Fruit fly (Drosophila melanogaster): ENCODE results near the gene CG10375.

CG10375 gene

DNA sequence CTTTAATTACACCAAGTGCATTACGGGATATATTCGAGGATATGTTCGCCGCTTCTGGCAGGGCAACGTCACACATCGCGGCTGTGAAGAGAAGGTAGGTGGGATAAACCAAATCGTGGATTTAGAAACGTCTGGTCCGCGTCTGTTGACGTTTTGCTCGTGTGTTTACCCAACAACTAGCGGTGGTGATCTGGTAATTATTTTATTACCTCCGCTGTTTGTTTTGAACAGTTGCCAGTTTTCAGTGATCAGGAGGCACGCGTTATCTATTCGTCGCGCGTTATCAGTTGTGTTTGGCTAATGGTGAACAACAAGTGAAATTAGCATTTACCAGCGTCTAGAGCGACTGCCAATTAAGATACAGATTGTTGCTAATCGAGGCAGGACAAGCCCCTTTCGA, 38.4 kb upstream of the CG10375 start (continued):
- TF ChIP-seq onecut (GFP tag; IDR thresholded peaks at IDR 0.05), result peak; percentile 21
- peak; percentile 59 for TF ChIP-seq CG17568 (GFP tag; optimal IDR thresholded peaks at IDR 0.05)
- no peak for TF ChIP-seq HLH54F (GFP tag; optimal IDR thresholded peaks at IDR 0.05)
- peak; percentile 69 for TF ChIP-seq CG6765 (GFP tag; optimal IDR thresholded peaks at IDR 0.05)
- peak; percentile 87 for TF ChIP-seq lab (GFP tag; optimal IDR thresholded peaks at IDR 0.05)
- TF ChIP-seq CG4854 (GFP tag; optimal IDR thresholded peaks at IDR 0.05), result peak; percentile 19
- no peak for TF ChIP-seq CG13123 (GFP tag; optimal IDR thresholded peaks at IDR 0.05)
- peak; percentile 46 for TF ChIP-seq scrt (GFP tag; optimal IDR thresholded peaks at IDR 0.05)
- no peak for TF ChIP-seq CG31224 (GFP tag; IDR thresholded peaks at IDR 0.05)
- TF ChIP-seq unpg (GFP tag; optimal IDR thresholded peaks at IDR 0.05), result peak; percentile 40
- peak; percentile 18 for TF ChIP-seq CHES-1-like (GFP tag; optimal IDR thresholded peaks at IDR 0.05)
- no peak for TF ChIP-seq seq (GFP tag; IDR thresholded peaks at IDR 0.05)
- peak; percentile 81 for TF ChIP-seq B-H2 (GFP tag; optimal IDR thresholded peaks at IDR 0.05)
- peak; percentile 83 for TF ChIP-seq Hmr (GFP tag; optimal IDR thresholded peaks at IDR 0.05)
- TF ChIP-seq pb (GFP tag; optimal IDR thresholded peaks at IDR 0.05), result no peak
- peak; percentile 53; the same call in 1 of the 2 replicates for TF ChIP-seq Xrp1 (GFP tag; IDR thresholded peaks at IDR 0.05)
- no peak for TF ChIP-seq gcm2 (GFP tag; optimal IDR thresholded peaks at IDR 0.05)
- peak; percentile 75 for TF ChIP-seq schlank (tag; optimal IDR thresholded peaks at IDR 0.05)
- peak; percentile 72 for TF ChIP-seq ash1 (GFP tag; optimal IDR thresholded peaks at IDR 0.05)
- no peak for TF ChIP-seq lilli (GFP tag; optimal IDR thresholded peaks at IDR 0.05)
- TF ChIP-seq kah (GFP tag; optimal IDR thresholded peaks at IDR 0.05), result peak; percentile 24
- TF ChIP-seq CG15073 (GFP tag; optimal IDR thresholded peaks at IDR 0.05), result no peak
- TF ChIP-seq zen (tag; optimal IDR thresholded peaks at IDR 0.05), result peak; percentile 57
- TF ChIP-seq mld (GFP tag; IDR thresholded peaks at IDR 0.05; ENCODE audit: partially characterized antibody), result no peak
- TF ChIP-seq her (GFP tag; optimal IDR thresholded peaks at IDR 0.05), result peak; percentile 16
- TF ChIP-seq CG10209 (GFP tag; optimal IDR thresholded peaks at IDR 0.05), result peak; percentile 40
- peak; percentile 62 for TF ChIP-seq CG15514 (GFP tag; optimal IDR thresholded peaks at IDR 0.05)
- no peak for TF ChIP-seq ind (GFP tag; optimal IDR thresholded peaks at IDR 0.05)
- peak; percentile 45 for TF ChIP-seq CG17385 (GFP tag; optimal IDR thresholded peaks at IDR 0.05)
- peak; percentile 68 for TF ChIP-seq CG1233 (GFP tag; optimal IDR thresholded peaks at IDR 0.05)
- TF ChIP-seq tna (GFP tag; IDR thresholded peaks at IDR 0.05; ENCODE audit: partially characterized antibody), result no peak
- peak; percentile 54 for TF ChIP-seq ATbp (GFP tag; optimal IDR thresholded peaks at IDR 0.05)
- TF ChIP-seq Vsx1 (GFP tag; optimal IDR thresholded peaks at IDR 0.05), result peak; percentile 41
- TF ChIP-seq CG6813 (GFP tag; optimal IDR thresholded peaks at IDR 0.05), result peak; percentile 86
- no peak for TF ChIP-seq CG16779 (GFP tag; IDR thresholded peaks at IDR 0.05)
- TF ChIP-seq CG15479 (GFP tag; optimal IDR thresholded peaks at IDR 0.05), result no peak
- no peak for TF ChIP-seq H2.0 (GFP tag; IDR thresholded peaks at IDR 0.05)
- 0 out of 2 replicates have a peak, but pooled peaks have one; percentile 32 for TF ChIP-seq ranshi (GFP tag; IDR thresholded peaks at IDR 0.05)
- peak; percentile 45 for TF ChIP-seq CG12219 (GFP tag; optimal IDR thresholded peaks at IDR 0.05)
- no peak for TF ChIP-seq chn (GFP tag; optimal IDR thresholded peaks at IDR 0.05)
- peak in 1 of 2 experiments; percentile 12 for TF ChIP-seq Hr51 (GFP tag; optimal IDR thresholded peaks at IDR 0.05)
- TF ChIP-seq CG13296 (GFP tag; optimal IDR thresholded peaks at IDR 0.05), result peak; percentile 81
- TF ChIP-seq h (optimal IDR thresholded peaks at IDR 0.05), result no peak
- 0 out of 2 replicates have a peak, but pooled peaks have one; percentile 8 for TF ChIP-seq wdn (GFP tag; IDR thresholded peaks at IDR 0.05)
- no peak for TF ChIP-seq CG5953 (GFP tag; IDR thresholded peaks at IDR 0.05)
- no peak for TF ChIP-seq corto (GFP tag; optimal IDR thresholded peaks at IDR 0.05)
- TF ChIP-seq ro (GFP tag; IDR thresholded peaks at IDR 0.05), result no peak
- no peak for TF ChIP-seq psq (GFP tag; optimal IDR thresholded peaks at IDR 0.05)
- TF ChIP-seq CG4328 (GFP tag; optimal IDR thresholded peaks at IDR 0.05), result peak; percentile 54
- peak; percentile 64 for TF ChIP-seq sug (tag; optimal IDR thresholded peaks at IDR 0.05)

Measured in whole organism, embryonic.